Fruit fly (Drosophila melanogaster): ENCODE results near the gene yip2.
A peak's percentile ranks its signal among the peaks of the same experiment; 100 is the strongest.

The yip2 gene

dm6 chr2L:9906641-9907040 is 8.4 kb upstream of the yip2 start (continued):
- TF ChIP-seq Six4 (GFP tag; optimal IDR thresholded peaks at IDR 0.05): no peak
- no peak for TF ChIP-seq Abd-B (GFP tag; optimal IDR thresholded peaks at IDR 0.05)
- no peak for TF ChIP-seq CG6854 (GFP tag; optimal IDR thresholded peaks at IDR 0.05)
- no peak for TF ChIP-seq Hsf (GFP tag; optimal IDR thresholded peaks at IDR 0.05)
- TF ChIP-seq CG16815 (GFP tag; optimal IDR thresholded peaks at IDR 0.05): no peak
- no peak for TF ChIP-seq pum (GFP tag; optimal IDR thresholded peaks at IDR 0.05)
- TF ChIP-seq al (GFP tag; IDR thresholded peaks at IDR 0.05): no peak
- no peak for TF ChIP-seq CG15073 (GFP tag; optimal IDR thresholded peaks at IDR 0.05)
- TF ChIP-seq CG7928 (GFP tag; optimal IDR thresholded peaks at IDR 0.05): no peak
- no peak for TF ChIP-seq HmgZ (tag; optimal IDR thresholded peaks at IDR 0.05)
- TF ChIP-seq tll (GFP tag; optimal IDR thresholded peaks at IDR 0.05): no peak
- TF ChIP-seq CG10274 (GFP tag; optimal IDR thresholded peaks at IDR 0.05): no peak
- no peak for TF ChIP-seq Med (GFP tag)
- TF ChIP-seq Ets65A (GFP tag): peak; percentile 18
- no peak for TF ChIP-seq Sox100B (GFP tag; optimal IDR thresholded peaks at IDR 0.05)
- TF ChIP-seq Antp (GFP tag; optimal IDR thresholded peaks at IDR 0.05): no peak
- TF ChIP-seq B-H1 (GFP tag; IDR thresholded peaks at IDR 0.05): no peak
- no peak for TF ChIP-seq CG2129 (GFP tag; IDR thresholded peaks at IDR 0.05; ENCODE audit: partially characterized antibody)
- TF ChIP-seq tx (GFP tag; optimal IDR thresholded peaks at IDR 0.05): no peak
- TF ChIP-seq CG31365 (tag; optimal IDR thresholded peaks at IDR 0.05): no peak
- no peak for TF ChIP-seq ham (GFP tag; IDR thresholded peaks at IDR 0.05)
- no peak for TF ChIP-seq sob (GFP tag; IDR thresholded peaks at IDR 0.05)
- TF ChIP-seq tio (GFP tag; optimal IDR thresholded peaks at IDR 0.05): no peak
- no peak for TF ChIP-seq Gsc (GFP tag; IDR thresholded peaks at IDR 0.05)
- no peak for TF ChIP-seq br (optimal IDR thresholded peaks at IDR 0.05)
- TF ChIP-seq Ptx1 (GFP tag; IDR thresholded peaks at IDR 0.05): 0 out of 2 replicates have a peak, but pooled peaks have one; percentile 22
- TF ChIP-seq CG31224 (GFP tag; IDR thresholded peaks at IDR 0.05): no peak
- TF ChIP-seq CG5180 (GFP tag; optimal IDR thresholded peaks at IDR 0.05): no peak
- no peak for TF ChIP-seq CG10147 (GFP tag; optimal IDR thresholded peaks at IDR 0.05)
- TF ChIP-seq Bteb2 (GFP tag; optimal IDR thresholded peaks at IDR 0.05): no peak
- no peak for TF ChIP-seq CG43689 (GFP tag; IDR thresholded peaks at IDR 0.05)
- no peak for TF ChIP-seq CG2712 (tag; optimal IDR thresholded peaks at IDR 0.05)
- TF ChIP-seq NFAT (GFP tag; IDR thresholded peaks at IDR 0.05): no peak
- no peak for TF ChIP-seq C15 (GFP tag; IDR thresholded peaks at IDR 0.05)
- TF ChIP-seq Lpt (GFP tag; optimal IDR thresholded peaks at IDR 0.05): no peak
- TF ChIP-seq CG4820 (GFP tag; optimal IDR thresholded peaks at IDR 0.05): no peak
- no peak for TF ChIP-seq Blimp-1 (GFP tag; optimal IDR thresholded peaks at IDR 0.05)
- TF ChIP-seq grau (tag; optimal IDR thresholded peaks at IDR 0.05): peak; percentile 17
- TF ChIP-seq CG33557 (GFP tag; optimal IDR thresholded peaks at IDR 0.05): no peak
- no peak for TF ChIP-seq BEAF-32 (GFP tag; optimal IDR thresholded peaks at IDR 0.05)
- no peak for TF ChIP-seq D19B (GFP tag; optimal IDR thresholded peaks at IDR 0.05)
- no peak for TF ChIP-seq Nf-YC (tag; optimal IDR thresholded peaks at IDR 0.05)
- no peak for TF ChIP-seq fu2 (GFP tag; optimal IDR thresholded peaks at IDR 0.05)
- TF ChIP-seq gfzf (GFP tag; optimal IDR thresholded peaks at IDR 0.05): no peak
- TF ChIP-seq esg (GFP tag; conservative IDR thresholded peaks at IDR 0.05): no peak
- no peak for TF ChIP-seq CG11695 (GFP tag; IDR thresholded peaks at IDR 0.05)

Measured in whole organism, embryonic.